Worm (Caenorhabditis elegans): ENCODE measurements around the gene somi-1.

Gene somi-1

ce11 chrV:13411225-13411991 lies 20.2 kb upstream of the somi-1 start:
- no peak for TF ChIP-seq unc-62 (GFP tag; optimal IDR thresholded peaks at IDR 0.05)

ce11 chrV:13410688-13411087 lies 19.5 kb upstream of the somi-1 start, which contains the start of gene F53F1.4:
TSS of gene F53F1.4 (plus strand) at chrV:13411077.
- no peak for TF ChIP-seq unc-62 (GFP tag; optimal IDR thresholded peaks at IDR 0.05)

- TF ChIP-seq unc-62 (GFP tag; optimal IDR thresholded peaks at IDR 0.05): no peak
These were observed 17.9 kb upstream of the somi-1 start for ce11 chrV:13409089-13409488.

- TF ChIP-seq unc-62 (GFP tag; optimal IDR thresholded peaks at IDR 0.05): no peak
These were observed 17.2 kb upstream of the somi-1 start for ce11 chrV:13408440-13408839.

ce11 chrV:13407913-13408312 lies 16.7 kb upstream of the somi-1 start, which contains the start of gene F53F1.3:
TSS of gene F53F1.3 (plus strand) at chrV:13408242.
- TF ChIP-seq unc-62 (GFP tag; optimal IDR thresholded peaks at IDR 0.05): no peak

ce11 chrV:13406511-13406910 lies 15.3 kb upstream of the somi-1 start, which contains the start of gene F53F1.2:
TSS of gene F53F1.2 (plus strand) at chrV:13406816.
- TF ChIP-seq unc-62 (GFP tag; optimal IDR thresholded peaks at IDR 0.05): no peak

ce11 chrV:13406032-13406431 lies 14.8 kb upstream of the somi-1 start, which contains the start of gene cutl-1:
TSS of gene cutl-1 (minus strand) at chrV:13406114.
- TF ChIP-seq unc-62 (GFP tag; optimal IDR thresholded peaks at IDR 0.05): no peak

ce11 chrV:13402524-13402923 lies 11.3 kb upstream of the somi-1 start:
- TF ChIP-seq unc-62 (GFP tag; optimal IDR thresholded peaks at IDR 0.05): no peak

- no peak for TF ChIP-seq unc-62 (GFP tag; optimal IDR thresholded peaks at IDR 0.05)
These were observed 10.5 kb upstream of the somi-1 start for ce11 chrV:13401669-13402068.

- no peak for TF ChIP-seq unc-62 (GFP tag; optimal IDR thresholded peaks at IDR 0.05)
These were observed 5.2 kb upstream of the somi-1 start for ce11 chrV:13396426-13396825.

- no peak for TF ChIP-seq unc-62 (GFP tag; optimal IDR thresholded peaks at IDR 0.05)
These were observed 3.8 kb upstream of the somi-1 start for ce11 chrV:13394968-13395367.

ce11 chrV:13393333-13393803 lies 2.2 kb upstream of the somi-1 start:
- no peak for TF ChIP-seq unc-62 (GFP tag; optimal IDR thresholded peaks at IDR 0.05)

- no peak for TF ChIP-seq unc-62 (GFP tag; optimal IDR thresholded peaks at IDR 0.05)
These were observed 259 bp downstream of the somi-1 start for ce11 chrV:13390936-13391335.

- no peak for TF ChIP-seq unc-62 (GFP tag; optimal IDR thresholded peaks at IDR 0.05)
These were observed 1.7 kb downstream of the somi-1 start for ce11 chrV:13389454-13389853.

- TF ChIP-seq unc-62 (GFP tag; optimal IDR thresholded peaks at IDR 0.05): no peak
These were observed 2.2 kb downstream of the somi-1 start for ce11 chrV:13388961-13389360.

ce11 chrV:13387472-13387871 lies 3.7 kb downstream of the somi-1 start:
- TF ChIP-seq unc-62 (GFP tag; optimal IDR thresholded peaks at IDR 0.05): no peak

- TF ChIP-seq unc-62 (GFP tag; optimal IDR thresholded peaks at IDR 0.05): no peak
These were observed 5.4 kb downstream of the somi-1 start, which contains the start of gene gcy-34 for ce11 chrV:13385798-13386197. TSS of gene gcy-34 (minus strand) at chrV:13385898.
